Fruit fly (Drosophila melanogaster) whole organism, embryonic: Measurements from ENCODE around the gene sti.

ENCODE experiments used
- BEAF-32 ChIP-seq: fragments of 200-800 bp; sonication (Bioruptor generic); optimal IDR thresholded peaks from 3 replicates; lab custom pipeline; 2017; ENCODE audit warnings: missing biosample characterization, missing genetic modification characterization, mild to moderate bottlenecking, moderate library complexity, missing genetic modification reagents
- Blimp-1 ChIP-seq: fragments of 200-800 bp; sonication (Bioruptor generic); optimal IDR thresholded peaks from 3 replicates; lab custom pipeline; 2018; ENCODE audit warnings: missing biosample characterization, missing genetic modification characterization, mild to moderate bottlenecking, moderate library complexity, missing genetic modification reagents
- CG10274 ChIP-seq: fragments of 200-800 bp; sonication (Bioruptor generic); optimal IDR thresholded peaks from 3 replicates; lab custom pipeline; 2017; ENCODE audit warnings: missing biosample characterization, mild to moderate bottlenecking, missing genetic modification characterization
- CG10959 ChIP-seq: fragments of 200-800 bp; sonication (Bioruptor generic); IDR thresholded peaks from 2 replicates; pipeline ENCODE4 v1.3.6; 2022; ENCODE audit warnings: missing biosample characterization, missing genetic modification characterization
- CG15479 ChIP-seq: fragments of 200-800 bp; sonication (Bioruptor generic); optimal IDR thresholded peaks from 3 replicates; lab custom pipeline; 2019; ENCODE audit warnings: missing biosample characterization, mild to moderate bottlenecking, missing genetic modification characterization, moderate library complexity
- CG15601 ChIP-seq: fragments of 200-800 bp; sonication (Bioruptor generic); optimal IDR thresholded peaks from 3 replicates; lab custom pipeline; 2019; ENCODE audit warnings: missing biosample characterization, mild to moderate bottlenecking, missing genetic modification characterization, moderate library complexity
- CG1647 ChIP-seq: fragments of 200-800 bp; sonication (Bioruptor generic); optimal IDR thresholded peaks from 3 replicates; lab custom pipeline; 2016; ENCODE audit warnings: missing biosample characterization, missing genetic modification characterization
- CG17186 ChIP-seq: fragments of 200-800 bp; sonication (Bioruptor generic); optimal IDR thresholded peaks from 3 replicates; lab custom pipeline; 2017; ENCODE audit warnings: missing biosample characterization, missing genetic modification reagents, missing genetic modification characterization
- CG18011 ChIP-seq: fragments of 200-800 bp; sonication (Bioruptor generic); optimal IDR thresholded peaks from 2 replicates; lab custom pipeline; 2017; ENCODE audit warnings: missing biosample characterization, missing genetic modification characterization, mild to moderate bottlenecking, moderate library complexity, missing genotype
- CG2116 ChIP-seq: fragments of 200-800 bp; sonication (Bioruptor generic); optimal IDR thresholded peaks from 3 replicates; lab custom pipeline; 2018; ENCODE audit warnings: missing biosample characterization, mild to moderate bottlenecking, missing genetic modification characterization
- CG4282 ChIP-seq: fragments of 200-800 bp; sonication (Bioruptor generic); optimal IDR thresholded peaks from 2 replicates; lab custom pipeline; 2016; ENCODE audit warnings: missing biosample characterization, missing genetic modification characterization
- CG4617 ChIP-seq: fragments of 200-800 bp; sonication (Bioruptor generic); optimal IDR thresholded peaks from 3 replicates; lab custom pipeline; 2016; ENCODE audit warnings: missing biosample characterization, missing genetic modification characterization, borderline replicate concordance
- CG7745 ChIP-seq: fragments of 200-800 bp; sonication (Bioruptor generic); optimal IDR thresholded peaks from 2 replicates; lab custom pipeline; 2018; ENCODE audit warnings: missing biosample characterization, mild to moderate bottlenecking, missing genetic modification characterization, moderate library complexity
- CG9437 ChIP-seq: fragments of 200-800 bp; sonication (Bioruptor generic); optimal IDR thresholded peaks from 2 replicates; lab custom pipeline; 2018; ENCODE audit warnings: missing biosample characterization, mild to moderate bottlenecking, missing genetic modification characterization
- CG9727 ChIP-seq: fragments of 200-800 bp; sonication (Bioruptor generic); optimal IDR thresholded peaks from 3 replicates; lab custom pipeline; 2017; ENCODE audit warnings: missing biosample characterization, mild to moderate bottlenecking, missing genetic modification characterization
- CoRest ChIP-seq: fragments of 200-800 bp; sonication (Bioruptor generic); optimal IDR thresholded peaks from 3 replicates; lab custom pipeline; 2018; ENCODE audit warnings: missing biosample characterization, mild to moderate bottlenecking, missing genetic modification characterization, moderate library complexity
- Dek ChIP-seq: fragments of 200-800 bp; sonication (Bioruptor generic); optimal IDR thresholded peaks from 3 replicates; lab custom pipeline; 2019; ENCODE audit warnings: missing biosample characterization, mild to moderate bottlenecking, missing genetic modification characterization, moderate library complexity
- Dfd ChIP-seq, 2 experiments: fragments of >200 bp; optimal IDR thresholded peaks; 2 replicates each; lab custom pipeline; 2017; ENCODE audit warnings: missing biosample characterization in 2 of 2, missing genetic modification characterization in 2 of 2
- Dll ChIP-seq: fragments of 200-800 bp; sonication (Bioruptor generic); IDR thresholded peaks from 4 replicates; pipeline ENCODE4 v1.3.6; 2022; ENCODE audit warnings: missing biosample characterization, missing genetic modification characterization; ENCODE audit not compliant: partially characterized antibody
- HLH54F ChIP-seq: fragments of 200-800 bp; sonication (Bioruptor generic); optimal IDR thresholded peaks from 3 replicates; lab custom pipeline; 2016; ENCODE audit warnings: missing biosample characterization, missing genetic modification characterization
- Hey ChIP-seq: fragments of 200-800 bp; sonication (Bioruptor generic); optimal IDR thresholded peaks from 3 replicates; lab custom pipeline; 2018; ENCODE audit warnings: missing biosample characterization, mild to moderate bottlenecking, missing genetic modification characterization
- Hr3 ChIP-seq: fragments of 200-800 bp; sonication (Bioruptor generic); optimal IDR thresholded peaks from 3 replicates; lab custom pipeline; 2016; ENCODE audit warnings: missing biosample characterization, missing genetic modification characterization
- Lhr ChIP-seq: fragments of 200-800 bp; sonication (Bioruptor generic); optimal IDR thresholded peaks from 3 replicates; lab custom pipeline; 2017; ENCODE audit warnings: mild to moderate bottlenecking, missing biosample characterization, missing genetic modification reagents, missing genetic modification characterization
- NK7.1 ChIP-seq: fragments of 200-800 bp; sonication (Bioruptor generic); optimal IDR thresholded peaks from 3 replicates; lab custom pipeline; 2016; ENCODE audit warnings: missing biosample characterization, missing genetic modification characterization
- Neu2 ChIP-seq: fragments of 200-800 bp; sonication (Bioruptor generic); optimal IDR thresholded peaks from 3 replicates; lab custom pipeline; 2016; ENCODE audit warnings: missing biosample characterization, missing genetic modification characterization, borderline replicate concordance
- Sox102F ChIP-seq: fragments of 200-800 bp; sonication (Bioruptor generic); optimal IDR thresholded peaks from 2 replicates; lab custom pipeline; 2018; ENCODE audit warnings: missing biosample characterization, mild to moderate bottlenecking, missing genetic modification characterization, moderate library complexity
- abd-A ChIP-seq: fragments of 200-800 bp; sonication (Bioruptor generic); optimal IDR thresholded peaks from 3 replicates; lab custom pipeline; 2019; ENCODE audit warnings: missing biosample characterization, mild to moderate bottlenecking, missing genetic modification characterization, moderate library complexity
- ap ChIP-seq: fragments of 200-800 bp; sonication (Bioruptor generic); IDR thresholded peaks from 2 replicates; pipeline ENCODE4 v1.3.6; 2022; ENCODE audit warnings: missing biosample characterization, missing genetic modification characterization
- ase ChIP-seq: fragments of 200-800 bp; sonication (Bioruptor generic); IDR thresholded peaks from 3 replicates; pipeline ENCODE4 v1.3.6; 2022; ENCODE audit warnings: missing biosample characterization, missing genetic modification characterization
- ato ChIP-seq: fragments of 200-800 bp; sonication (Bioruptor generic); IDR thresholded peaks from 2 replicates; pipeline ENCODE4 v1.3.6; 2022; ENCODE audit warnings: missing biosample characterization, missing genetic modification characterization; ENCODE audit not compliant: partially characterized antibody
- cato ChIP-seq: fragments of 200-800 bp; sonication (Bioruptor generic); optimal IDR thresholded peaks from 2 replicates; lab custom pipeline; 2016; ENCODE audit warnings: missing biosample characterization, missing genetic modification characterization, borderline replicate concordance
- dm ChIP-seq: fragments of 200-800 bp; sonication (Bioruptor generic); optimal IDR thresholded peaks from 3 replicates; lab custom pipeline; 2016; ENCODE audit warnings: missing biosample characterization, missing genetic modification characterization
- en ChIP-seq: fragments of 200-800 bp; sonication (Bioruptor generic); optimal IDR thresholded peaks from 2 replicates; lab custom pipeline; 2016; ENCODE audit warnings: missing biosample characterization, missing genetic modification characterization
- fru ChIP-seq: fragments of >200 bp; optimal IDR thresholded peaks from 2 replicates; lab custom pipeline; 2017
- gt ChIP-seq: fragments of 200-800 bp; sonication (Bioruptor generic); IDR thresholded peaks from 2 replicates; pipeline ENCODE4 v1.3.6; 2022; ENCODE audit warnings: missing biosample characterization, missing genetic modification characterization
- her ChIP-seq: fragments of 200-800 bp; sonication (Bioruptor generic); optimal IDR thresholded peaks from 2 replicates; lab custom pipeline; 2016; ENCODE audit warnings: missing biosample characterization, missing genetic modification characterization
- inv ChIP-seq: fragments of 200-800 bp; sonication (Bioruptor generic); IDR thresholded peaks from 2 replicates; pipeline ENCODE4 v1.3.6; 2022; ENCODE audit warnings: missing biosample characterization, missing genetic modification characterization; ENCODE audit not compliant: partially characterized antibody
- jumu ChIP-seq: fragments of 200-800 bp; sonication (Bioruptor generic); optimal IDR thresholded peaks from 3 replicates; lab custom pipeline; 2016; ENCODE audit warnings: missing biosample characterization, missing genetic modification characterization
- ken ChIP-seq: fragments of 200-800 bp; sonication (Bioruptor generic); IDR thresholded peaks from 3 replicates; pipeline ENCODE4 v1.3.6; 2022; ENCODE audit warnings: missing biosample characterization, missing genetic modification characterization
- luna ChIP-seq: fragments of 200-800 bp; sonication (Bioruptor generic); optimal IDR thresholded peaks from 2 replicates; lab custom pipeline; 2016; ENCODE audit warnings: missing biosample characterization, missing genetic modification characterization
- onecut ChIP-seq: fragments of 200-800 bp; sonication (Bioruptor generic); IDR thresholded peaks from 2 replicates; pipeline ENCODE4 v1.3.6; 2022; ENCODE audit warnings: missing biosample characterization, missing genetic modification characterization
- pita ChIP-seq: fragments of 200-800 bp; sonication (Bioruptor generic); optimal IDR thresholded peaks from 2 replicates; lab custom pipeline; 2017; ENCODE audit warnings: missing biosample characterization, mild to moderate bottlenecking, missing genetic modification characterization
- pnt ChIP-seq: fragments of 200-800 bp; sonication (Bioruptor generic); optimal IDR thresholded peaks from 3 replicates; lab custom pipeline; 2016; ENCODE audit warnings: missing biosample characterization, missing genetic modification characterization
- shn ChIP-seq: fragments of 200-800 bp; sonication (Bioruptor generic); optimal IDR thresholded peaks from 3 replicates; lab custom pipeline; 2016; ENCODE audit warnings: missing biosample characterization, missing genetic modification characterization
- slou ChIP-seq: fragments of 200-800 bp; sonication (Bioruptor generic); optimal IDR thresholded peaks from 3 replicates; lab custom pipeline; 2016; ENCODE audit warnings: missing biosample characterization, missing genetic modification characterization
- so ChIP-seq: fragments of 200-800 bp; sonication (Bioruptor generic); IDR thresholded peaks from 3 replicates; pipeline ENCODE4 v1.3.6; 2022; ENCODE audit warnings: missing biosample characterization, missing genetic modification characterization
- tin ChIP-seq: fragments of 200-800 bp; sonication (Bioruptor generic); optimal IDR thresholded peaks from 3 replicates; lab custom pipeline; 2016; ENCODE audit warnings: missing biosample characterization, missing genetic modification characterization
- trh ChIP-seq: fragments of 200-800 bp; sonication (Bioruptor generic); optimal IDR thresholded peaks from 2 replicates; lab custom pipeline; 2016; ENCODE audit warnings: missing biosample characterization, missing genetic modification characterization
- twi ChIP-seq: fragments of 200-800 bp; optimal IDR thresholded peaks from 2 replicates; lab custom pipeline; 2019; ENCODE audit warnings: missing biosample characterization, mild to moderate bottlenecking, missing genetic modification characterization, moderate library complexity
- usp ChIP-seq: fragments of >200 bp; optimal IDR thresholded peaks from 2 replicates; lab custom pipeline; 2017; ENCODE audit warnings: missing biosample characterization, missing genetic modification characterization
- zfh1 ChIP-seq: fragments of 200-800 bp; sonication (Bioruptor generic); IDR thresholded peaks from 3 replicates; pipeline ENCODE4 v1.3.6; 2022; ENCODE audit warnings: missing biosample characterization, missing genetic modification characterization

The sti gene

DNA sequence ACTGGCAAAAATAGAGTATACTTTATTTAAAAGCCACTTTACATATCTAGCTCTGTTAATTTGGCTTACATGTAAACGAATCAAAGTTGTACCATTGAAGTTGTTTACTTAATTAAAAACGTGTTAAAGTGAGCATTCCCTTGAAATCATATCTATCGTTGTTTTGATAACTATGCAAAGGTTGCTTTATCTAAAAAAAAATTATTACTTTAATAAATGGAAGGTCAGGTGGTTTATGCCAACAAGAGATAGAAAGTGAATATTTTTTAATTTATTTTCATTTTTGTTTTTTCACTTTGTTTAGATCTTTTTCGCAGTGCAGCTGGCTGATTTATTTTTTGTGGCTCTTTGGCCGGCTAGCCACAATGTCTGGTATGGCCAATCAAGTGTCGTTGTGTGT, 31.7 kb downstream of the sti start (continued):
- TF ChIP-seq abd-A = no peak
- TF ChIP-seq CG9437 = peak; percentile 78
- TF ChIP-seq zfh1 = peak; percentile 72; the same call in 2 of the 3 replicates
- TF ChIP-seq jumu = peak; percentile 22
- TF ChIP-seq luna = no peak
- peak; percentile 89 for TF ChIP-seq CoRest (tag; lab: Kevin White, UChicago)
- no peak for TF ChIP-seq en (GFP tag; lab: Kevin White, UChicago)
- TF ChIP-seq ap (GFP tag; lab: Robert Waterston, UW) = no peak
- peak; percentile 51 for TF ChIP-seq tin (GFP tag; lab: Kevin White, UChicago)
- TF ChIP-seq gt = no peak
- TF ChIP-seq Sox102F = peak; percentile 88
- TF ChIP-seq NK7.1 (GFP tag; lab: Kevin White, UChicago) = no peak
- peak; percentile 69 for TF ChIP-seq Blimp-1 (GFP tag; lab: Kevin White, UChicago)
- peak; percentile 27; the same call in 1 of the 3 replicates for TF ChIP-seq ken (GFP tag; lab: Robert Waterston, UW)
- peak; percentile 62 for TF ChIP-seq trh
- TF ChIP-seq ase (GFP tag; lab: Robert Waterston, UW) = peak; percentile 72; the same call in 2 of the 3 replicates
- no peak for TF ChIP-seq Hey (tag; lab: Kevin White, UChicago)
- peak; percentile 47 for TF ChIP-seq CG1647
- TF ChIP-seq CG15601 (tag; lab: Kevin White, UChicago) = peak; percentile 49
- TF ChIP-seq onecut (GFP tag; lab: Robert Waterston, UW) = peak; percentile 50
- TF ChIP-seq BEAF-32 (GFP tag; lab: Kevin White, UChicago) = no peak
- no peak for TF ChIP-seq pita
- TF ChIP-seq her (GFP tag; lab: Kevin White, UChicago) = no peak
- TF ChIP-seq pnt = peak; percentile 32
- peak in 1 of 2 experiments; percentile 1 for TF ChIP-seq Dfd (GFP tag; optimal IDR thresholded peaks at IDR 0.05; lab: Kevin White, UChicago)
- no peak for TF ChIP-seq ato (GFP tag; lab: Robert Waterston, UW)
- peak; percentile 63 for TF ChIP-seq Dek (tag; lab: Kevin White, UChicago)
- TF ChIP-seq so (GFP tag; lab: Robert Waterston, UW) = peak; percentile 72; the same call in 2 of the 3 replicates
- peak; percentile 28 for TF ChIP-seq CG10274
- TF ChIP-seq CG4282 (GFP tag; lab: Kevin White, UChicago) = no peak
- no peak for TF ChIP-seq CG15479
- TF ChIP-seq inv (GFP tag; lab: Robert Waterston, UW) = no peak
- no peak for TF ChIP-seq fru (lab: Kevin White, UChicago)
- peak; percentile 42 for TF ChIP-seq shn (GFP tag; lab: Kevin White, UChicago)
- no peak for TF ChIP-seq CG10959 (GFP tag; lab: Robert Waterston, UW)
- peak; percentile 45 for TF ChIP-seq dm (GFP tag; lab: Kevin White, UChicago)
- TF ChIP-seq Lhr (GFP tag; lab: Kevin White, UChicago) = peak; percentile 32
- peak; percentile 76 for TF ChIP-seq CG9727 (GFP tag; lab: Kevin White, UChicago)
- TF ChIP-seq cato (GFP tag; lab: Kevin White, UChicago) = peak; percentile 47
- TF ChIP-seq usp (GFP tag; lab: Kevin White, UChicago) = no peak
- TF ChIP-seq CG7745 = no peak
- TF ChIP-seq CG17186 (GFP tag; lab: Kevin White, UChicago) = no peak
- TF ChIP-seq CG4617 (GFP tag; lab: Kevin White, UChicago) = peak; percentile 23
- TF ChIP-seq HLH54F (GFP tag; lab: Kevin White, UChicago) = peak; percentile 53
- no peak for TF ChIP-seq Neu2 (GFP tag; lab: Kevin White, UChicago)
- no peak for TF ChIP-seq slou (GFP tag; lab: Kevin White, UChicago)
- peak; percentile 30 for TF ChIP-seq CG2116 (GFP tag; lab: Kevin White, UChicago)
- TF ChIP-seq CG18011 = peak; percentile 7
- no peak for TF ChIP-seq Dll
- TF ChIP-seq Hr3 = peak; percentile 76
- TF ChIP-seq twi (tag; lab: Kevin White, UChicago) = peak; percentile 25
